Fruit fly (Drosophila melanogaster) Kc167 (cell line): ENCODE data around the gene CG34267.

Experiments
- Myc ChIP-seq: fragments of >200 bp; optimal IDR thresholded peaks from 2 replicates; lab custom pipeline; 2017; ENCODE audit warnings: missing external identifiers
- Sin3A ChIP-seq: fragments of >200 bp; optimal IDR thresholded peaks from 2 replicates; lab custom pipeline; 2018; ENCODE audit warnings: missing external identifiers
- h ChIP-seq: fragments of >200 bp; optimal IDR thresholded peaks from 3 replicates; lab custom pipeline; 2018; ENCODE audit warnings: missing external identifiers
- insv ChIP-seq: fragments of >200 bp; optimal IDR thresholded peaks from 3 replicates; lab custom pipeline; 2018; ENCODE audit warnings: missing external identifiers
- psq ChIP-seq: fragments of >200 bp; optimal IDR thresholded peaks from 2 replicates; lab custom pipeline; 2017; ENCODE audit warnings: missing external identifiers

DNA sequence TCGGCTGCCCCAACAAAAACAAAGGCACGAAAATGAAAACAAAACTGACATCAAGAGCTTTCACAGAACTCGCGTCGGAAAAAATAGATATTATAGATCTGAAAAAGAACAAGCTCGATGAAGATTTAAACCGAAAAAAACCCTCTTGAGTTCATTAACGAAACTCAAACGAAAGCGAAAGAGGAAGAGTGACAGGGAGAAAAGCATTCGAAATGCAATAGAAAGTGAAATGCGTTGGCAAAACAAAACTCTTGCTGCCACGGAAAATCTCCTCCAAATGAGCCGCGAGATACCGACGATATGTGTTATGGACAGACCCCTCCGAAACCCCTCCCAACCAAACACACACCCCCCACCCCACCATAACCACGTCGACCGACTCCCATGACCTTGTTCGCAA is 16.3 kb upstream of the CG34267 start:
- TF ChIP-seq psq (lab: Kevin White, UChicago) (no peak), Sin3A (no peak), h (no peak), insv (lab: Kevin White, UChicago) (no peak), Myc (lab: Kevin White, UChicago) (no peak)
